Fruit fly (Drosophila melanogaster) whole organism, wandering third instar larva: Measurements from ENCODE around the gene CG18628.

ENCODE experiments used
- Abd-B ChIP-seq: fragments of >200 bp; optimal IDR thresholded peaks from 2 replicates; lab custom pipeline; 2017; ENCODE audit warnings: missing biosample characterization, missing genetic modification characterization
- CG32264 ChIP-seq: fragments of 200-800 bp; sonication (Bioruptor generic); optimal IDR thresholded peaks from 2 replicates; lab custom pipeline; 2016; ENCODE audit warnings: missing biosample characterization, missing genetic modification characterization
- CG9705 ChIP-seq: fragments of 200-800 bp; sonication (Bioruptor generic); optimal IDR thresholded peaks from 2 replicates; lab custom pipeline; 2018; ENCODE audit warnings: missing biosample characterization, mild to moderate bottlenecking, missing genetic modification characterization
- CrebA ChIP-seq: fragments of 200-800 bp; sonication (Bioruptor generic); optimal IDR thresholded peaks from 2 replicates; lab custom pipeline; 2016; ENCODE audit warnings: missing biosample characterization, mild to moderate bottlenecking, missing genetic modification characterization, borderline replicate concordance
- Dif ChIP-seq: fragments of 200-275, 200-300 bp; sonication (Bioruptor generic); optimal IDR thresholded peaks from 2 replicates; lab custom pipeline; 2018; ENCODE audit warnings: missing biosample characterization, missing genetic modification characterization; ENCODE audit not compliant: partially characterized antibody
- GATAd ChIP-seq: sonication (Bioruptor generic); optimal IDR thresholded peaks from 2 replicates; lab custom pipeline; 2016; ENCODE audit warnings: missing biosample characterization, missing genetic modification characterization
- HLH106 ChIP-seq: fragments of 200-800 bp; optimal IDR thresholded peaks from 3 replicates; lab custom pipeline; 2019; ENCODE audit warnings: missing biosample characterization, mild to moderate bottlenecking, missing genetic modification characterization, moderate library complexity
- Hnf4 ChIP-seq: fragments of 200-800 bp; sonication (Bioruptor generic); optimal IDR thresholded peaks from 2 replicates; lab custom pipeline; 2016; ENCODE audit warnings: missing biosample characterization, mild to moderate bottlenecking, missing genetic modification characterization
- Hr83 ChIP-seq: fragments of 200-300 bp; sonication (Bioruptor generic); optimal IDR thresholded peaks from 2 replicates; lab custom pipeline; 2016; ENCODE audit warnings: missing biosample characterization, mild to moderate bottlenecking, missing genetic modification characterization, moderate library complexity; ENCODE audit not compliant: poor library complexity, severe bottlenecking
- Jra ChIP-seq: sonication (Bioruptor generic); optimal IDR thresholded peaks from 2 replicates; lab custom pipeline; 2016; ENCODE audit warnings: missing biosample characterization, missing genetic modification characterization
- Mio ChIP-seq: sonication (Bioruptor generic); optimal IDR thresholded peaks from 2 replicates; lab custom pipeline; 2016; ENCODE audit warnings: missing biosample characterization, missing genetic modification characterization
- Myc ChIP-seq: fragments of >200 bp; optimal IDR thresholded peaks from 2 replicates; lab custom pipeline; 2017
- N ChIP-seq: fragments of >200 bp; optimal IDR thresholded peaks from 2 replicates; lab custom pipeline; 2018; ENCODE audit warnings: missing biosample characterization, missing external identifiers, missing genetic modification characterization
- OdsH ChIP-seq: fragments of 200-800 bp; sonication (Bioruptor generic); optimal IDR thresholded peaks from 2 replicates; lab custom pipeline; 2016; ENCODE audit warnings: missing biosample characterization, mild to moderate bottlenecking, missing genetic modification characterization
- Rel ChIP-seq, 2 experiments: fragments of 200-800 bp; sonication (Bioruptor generic) in 1 of 2; optimal IDR thresholded peaks; 2 replicates in 1 of 2; 3 replicates in 1 of 2; lab custom pipeline; 2016 to 2019; ENCODE audit warnings: mild to moderate bottlenecking in 2 of 2, missing biosample characterization in 2 of 2, missing genetic modification characterization in 2 of 2, moderate library complexity in 1 of 2
- Sp1 ChIP-seq: fragments of 200-800 bp; sonication (Bioruptor generic); optimal IDR thresholded peaks from 3 replicates; lab custom pipeline; 2019; ENCODE audit warnings: missing biosample characterization, mild to moderate bottlenecking, missing genetic modification characterization, moderate library complexity
- Vsx2 ChIP-seq: fragments of 200-300, 225-300 bp; sonication (Bioruptor generic); optimal IDR thresholded peaks from 2 replicates; lab custom pipeline; 2018; ENCODE audit warnings: missing biosample characterization, missing genetic modification characterization; ENCODE audit not compliant: partially characterized antibody
- br ChIP-seq: fragments of 200-800 bp; sonication (Bioruptor generic); optimal IDR thresholded peaks from 2 replicates; lab custom pipeline; 2016; ENCODE audit warnings: missing biosample characterization, missing genetic modification characterization
- brk ChIP-seq: fragments of 200-800 bp; sonication (Bioruptor generic); optimal IDR thresholded peaks from 2 replicates; lab custom pipeline; 2016; ENCODE audit warnings: missing biosample characterization, mild to moderate bottlenecking, missing genetic modification characterization
- dl ChIP-seq, 2 experiments: fragments of 175-275, 200-275 bp in 1 of 2; fragments of 200-275 bp in 1 of 2; sonication (Bioruptor generic); optimal IDR thresholded peaks; lab custom pipeline; 2018; ENCODE audit warnings: mild to moderate bottlenecking in 2 of 2, missing biosample characterization in 2 of 2, missing genetic modification characterization in 2 of 2, moderate library complexity in 2 of 2; ENCODE audit not compliant: partially characterized antibody in 2 of 2, insufficient read depth in 1 of 2
- dmrt93B ChIP-seq: fragments of 200-800 bp; sonication (Bioruptor generic); optimal IDR thresholded peaks from 2 replicates; lab custom pipeline; 2018; ENCODE audit warnings: missing biosample characterization, mild to moderate bottlenecking, missing genetic modification characterization
- dsf ChIP-seq: sonication (Bioruptor generic); optimal IDR thresholded peaks from 2 replicates; lab custom pipeline; 2016; ENCODE audit warnings: missing biosample characterization, missing genetic modification characterization, borderline replicate concordance
- ey ChIP-seq: fragments of 200-800 bp; sonication (Bioruptor generic); optimal IDR thresholded peaks from 2 replicates; lab custom pipeline; 2016; ENCODE audit warnings: missing biosample characterization, missing genetic modification characterization
- foxo ChIP-seq, 2 experiments: fragments of 200-800 bp; sonication (Bioruptor generic); optimal IDR thresholded peaks; 2 replicates in 1 of 2; 3 replicates in 1 of 2; lab custom pipeline; 2016 to 2017; ENCODE audit warnings: missing biosample characterization in 2 of 2, missing genetic modification characterization in 2 of 2
- fru ChIP-seq: fragments of 200-800 bp; sonication (Bioruptor generic); optimal IDR thresholded peaks from 3 replicates; lab custom pipeline; 2016; ENCODE audit warnings: missing biosample characterization, mild to moderate bottlenecking, missing genetic modification characterization
- h ChIP-seq: fragments of 200-800 bp; sonication (Bioruptor generic); optimal IDR thresholded peaks from 3 replicates; lab custom pipeline; 2016; ENCODE audit warnings: missing biosample characterization, mild to moderate bottlenecking, missing genetic modification characterization
- jim ChIP-seq: fragments of 175-275, 200-325 bp; sonication (Bioruptor generic); optimal IDR thresholded peaks from 2 replicates; lab custom pipeline; 2016; ENCODE audit warnings: missing biosample characterization, mild to moderate bottlenecking, missing genetic modification characterization
- lola ChIP-seq: fragments of >200 bp; optimal IDR thresholded peaks from 2 replicates; lab custom pipeline; 2017; ENCODE audit warnings: missing biosample characterization, missing genetic modification characterization
- pan ChIP-seq: fragments of >200 bp; optimal IDR thresholded peaks from 2 replicates; lab custom pipeline; 2017
- psq ChIP-seq: fragments of 200-800 bp; sonication (Bioruptor generic); optimal IDR thresholded peaks from 3 replicates; lab custom pipeline; 2017; ENCODE audit warnings: missing biosample characterization, mild to moderate bottlenecking, missing genetic modification characterization, moderate library complexity
- rgr ChIP-seq: fragments of 200-800 bp; sonication (Bioruptor generic); optimal IDR thresholded peaks from 3 replicates; lab custom pipeline; 2016; ENCODE audit warnings: missing biosample characterization, mild to moderate bottlenecking, missing genetic modification characterization
- sage ChIP-seq: fragments of 200-800 bp; sonication (Bioruptor generic); optimal IDR thresholded peaks from 2 replicates; lab custom pipeline; 2016; ENCODE audit warnings: missing biosample characterization, mild to moderate bottlenecking, missing genetic modification characterization
- sv ChIP-seq: fragments of 200-800 bp; sonication (Bioruptor generic); optimal IDR thresholded peaks from 3 replicates; lab custom pipeline; 2016; ENCODE audit warnings: missing biosample characterization, missing genetic modification characterization
- tai ChIP-seq: sonication (Bioruptor generic); optimal IDR thresholded peaks from 2 replicates; lab custom pipeline; 2016; ENCODE audit warnings: missing biosample characterization, missing genetic modification characterization
- usp ChIP-seq: fragments of >200 bp; optimal IDR thresholded peaks from 2 replicates; lab custom pipeline; 2017; ENCODE audit warnings: missing biosample characterization, missing genetic modification characterization
- woc ChIP-seq: sonication (Bioruptor generic); optimal IDR thresholded peaks from 2 replicates; lab custom pipeline; 2016; ENCODE audit warnings: missing biosample characterization, mild to moderate bottlenecking, missing genetic modification characterization

The CG18628 gene

DNA sequence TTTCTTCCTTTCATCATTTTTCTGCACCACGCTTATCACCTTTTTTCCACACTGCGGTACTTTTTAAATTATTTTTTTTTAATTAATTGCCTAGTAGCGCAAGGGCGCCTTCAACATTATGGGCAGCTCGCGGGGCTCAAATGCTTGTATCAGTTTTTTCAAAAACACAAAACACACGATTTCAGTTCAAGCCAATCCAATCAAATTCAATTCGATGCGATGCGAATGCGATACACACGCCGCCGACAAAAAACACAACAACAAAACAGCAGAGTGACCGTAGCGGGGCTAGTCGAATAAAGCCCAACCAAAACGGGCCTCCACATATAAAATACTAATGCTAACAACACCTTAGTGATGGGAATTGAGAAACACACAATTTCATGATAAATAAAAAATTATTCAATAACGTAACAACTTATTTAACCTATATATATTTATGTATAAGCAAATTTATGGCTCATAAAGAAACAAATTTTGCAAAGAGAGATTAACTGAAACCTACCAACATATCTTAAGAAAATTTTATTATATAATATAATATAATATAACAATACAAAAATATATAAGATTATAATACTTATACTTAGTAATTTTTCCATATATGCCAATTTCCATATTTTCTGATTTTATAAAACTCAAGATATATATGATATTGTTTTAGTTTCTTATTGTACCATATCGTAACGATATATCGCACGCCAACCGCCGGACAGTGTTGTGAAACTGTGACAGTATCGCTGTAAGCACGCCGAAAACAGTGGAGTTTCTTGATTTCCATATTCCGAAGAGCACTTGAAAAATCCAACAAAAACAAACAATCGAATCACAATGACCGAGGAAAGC is 21.4 kb downstream of the CG18628 start, which contains the start of the genes CG32066 and CG8003 (continued):
- TF ChIP-seq dl (GFP tag; optimal IDR thresholded peaks at IDR 0.05; lab: Kevin White, UChicago; ENCODE audit: insufficient read depth in 1 of 2, partially characterized antibody in 2 of 2) (no peak), CG32264 (GFP tag; lab: Kevin White, UChicago) (no peak), GATAd (no peak), HLH106 (tag; lab: Kevin White, UChicago) (peak; percentile 64), psq (GFP tag; lab: Kevin White, UChicago) (no peak), Myc (lab: Kevin White, UChicago) (peak; percentile 5), lola (GFP tag; lab: Kevin White, UChicago) (no peak), dmrt93B (GFP tag; lab: Kevin White, UChicago) (no peak), usp (GFP tag; lab: Kevin White, UChicago) (no peak), OdsH (GFP tag; lab: Kevin White, UChicago) (no peak), CG9705 (GFP tag; lab: Kevin White, UChicago) (no peak), Dif (GFP tag; lab: Kevin White, UChicago) (no peak), Hr83 (GFP tag; lab: Kevin White, UChicago) (peak; percentile 33), rgr (GFP tag; lab: Kevin White, UChicago) (peak; percentile 30), br (GFP tag; lab: Kevin White, UChicago) (peak; percentile 61), foxo (GFP tag; optimal IDR thresholded peaks at IDR 0.05; lab: Kevin White, UChicago) (peak in 1 of 2 experiments; percentile 24), sage (peak; percentile 20)

DNA sequence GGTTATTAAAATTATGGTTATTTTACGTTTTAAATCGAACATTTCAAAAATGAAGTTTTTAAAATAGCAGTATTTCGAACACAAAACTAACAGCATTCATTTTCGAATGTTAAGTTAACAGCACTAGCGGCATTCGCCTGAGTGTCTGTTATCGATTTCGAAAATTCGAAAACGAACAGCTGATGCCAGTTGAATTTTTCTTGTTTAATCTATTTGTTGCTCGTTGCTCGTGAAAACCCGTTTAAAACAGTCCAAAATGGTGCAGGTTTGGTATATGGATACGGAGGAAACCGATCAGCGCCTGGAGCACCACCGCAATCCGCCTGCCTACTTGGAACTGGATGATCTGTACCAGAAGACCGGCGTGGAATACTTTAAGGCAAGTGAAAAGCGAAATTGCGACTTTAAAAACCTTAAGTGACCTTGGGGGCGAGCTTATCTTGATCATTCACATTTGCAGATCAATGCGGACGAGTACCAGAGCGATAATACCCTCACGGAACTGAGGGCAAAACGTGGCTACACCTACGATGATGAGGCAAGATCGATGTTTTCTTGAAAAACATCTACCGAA is 23.7 kb downstream of the CG18628 start, which contains the start of gene Adi1:
Gene Adi1, plus strand, starts transcription at position 187 of the 574 bp plus-strand sequence.
- TF ChIP-seq dsf (GFP tag; lab: Kevin White, UChicago): no peak
- no peak for TF ChIP-seq ey (GFP tag; lab: Kevin White, UChicago)
- no peak for TF ChIP-seq CG9705 (GFP tag; lab: Kevin White, UChicago)
- TF ChIP-seq sage: no peak
- TF ChIP-seq foxo (GFP tag; optimal IDR thresholded peaks at IDR 0.05; lab: Kevin White, UChicago): peak in 1 of 2 experiments; percentile 24
- no peak for TF ChIP-seq HLH106 (tag; lab: Kevin White, UChicago)
- TF ChIP-seq brk (GFP tag; lab: Kevin White, UChicago): peak; percentile 23
- TF ChIP-seq Rel (GFP tag; optimal IDR thresholded peaks at IDR 0.05; lab: Kevin White, UChicago): no peak
- TF ChIP-seq Rel (tag; optimal IDR thresholded peaks at IDR 0.05; lab: Kevin White, UChicago): peak; percentile 7
- no peak for TF ChIP-seq tai

DNA sequence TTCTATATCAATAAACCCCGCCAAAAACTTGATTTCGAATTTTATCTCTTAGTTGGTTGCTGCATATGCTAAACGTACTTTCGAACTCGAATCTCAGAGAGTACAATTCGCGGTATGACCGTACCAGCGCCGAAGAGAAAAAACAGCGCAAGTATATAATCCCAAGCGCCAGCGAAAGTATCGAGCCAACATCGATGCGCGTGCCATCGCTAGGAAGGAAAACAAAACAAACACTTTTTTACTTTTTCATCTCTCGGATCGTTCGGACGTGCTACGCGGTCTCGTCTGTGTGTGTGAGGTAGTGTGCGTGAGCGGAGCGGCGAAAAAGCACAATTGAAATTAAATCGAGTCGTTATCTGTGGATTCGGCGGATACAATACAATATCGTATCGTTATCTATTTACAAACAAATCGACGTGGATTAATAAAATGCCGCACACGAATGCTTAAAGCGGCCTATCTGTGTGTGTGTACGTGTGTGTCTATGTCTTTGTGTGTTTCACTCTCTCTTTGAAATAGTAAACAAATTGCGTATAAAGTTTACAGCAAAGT is 25.0 kb downstream of the CG18628 start, which contains the start of gene simj:
Gene simj, plus strand, starts transcription at position 229 of the 552 bp plus-strand sequence.
- peak; percentile 41 for TF ChIP-seq psq (GFP tag; lab: Kevin White, UChicago)
- peak; percentile 68 for TF ChIP-seq Sp1 (GFP tag; lab: Kevin White, UChicago)
- TF ChIP-seq woc (GFP tag; lab: Kevin White, UChicago): peak; percentile 51
- TF ChIP-seq br (GFP tag; lab: Kevin White, UChicago): peak; percentile 62
- TF ChIP-seq foxo (GFP tag; optimal IDR thresholded peaks at IDR 0.05; lab: Kevin White, UChicago): peak in 1 of 2 experiments; percentile 51
- TF ChIP-seq OdsH (GFP tag; lab: Kevin White, UChicago): peak; percentile 53
- TF ChIP-seq brk (GFP tag; lab: Kevin White, UChicago): peak; percentile 77
- peak; percentile 7 for TF ChIP-seq ey (GFP tag; lab: Kevin White, UChicago)
- TF ChIP-seq dsf (GFP tag; lab: Kevin White, UChicago): no peak
- peak; percentile 25 for TF ChIP-seq Dif (GFP tag; lab: Kevin White, UChicago)
- peak; percentile 31 for TF ChIP-seq HLH106 (tag; lab: Kevin White, UChicago)
- TF ChIP-seq CrebA: peak; percentile 54
- peak; percentile 59 for TF ChIP-seq fru (GFP tag; lab: Kevin White, UChicago)
- peak; percentile 65 for TF ChIP-seq Myc (lab: Kevin White, UChicago)
- TF ChIP-seq h: peak; percentile 81
- no peak for TF ChIP-seq Vsx2 (GFP tag; lab: Kevin White, UChicago)
- peak; percentile 48 for TF ChIP-seq sv (GFP tag; lab: Kevin White, UChicago)
- peak; percentile 34 for TF ChIP-seq N (GFP tag; lab: Kevin White, UChicago)
- TF ChIP-seq rgr (GFP tag; lab: Kevin White, UChicago): peak; percentile 61
- no peak for TF ChIP-seq usp (GFP tag; lab: Kevin White, UChicago)
- peak; percentile 93 for TF ChIP-seq Hr83 (GFP tag; lab: Kevin White, UChicago)
- TF ChIP-seq Abd-B (GFP tag; lab: Kevin White, UChicago): no peak
- peak; percentile 49 for TF ChIP-seq jim (GFP tag; lab: Kevin White, UChicago)
- TF ChIP-seq dmrt93B (GFP tag; lab: Kevin White, UChicago): no peak
- TF ChIP-seq Mio (GFP tag; lab: Kevin White, UChicago): no peak
- peak; percentile 8 for TF ChIP-seq tai
- peak; percentile 74 for TF ChIP-seq Jra (GFP tag; lab: Kevin White, UChicago)
- TF ChIP-seq Rel (GFP tag; optimal IDR thresholded peaks at IDR 0.05; lab: Kevin White, UChicago): no peak
- TF ChIP-seq Rel (tag; optimal IDR thresholded peaks at IDR 0.05; lab: Kevin White, UChicago): peak; percentile 82
- TF ChIP-seq Hnf4 (GFP tag; lab: Kevin White, UChicago): peak; percentile 60
- no peak for TF ChIP-seq pan (lab: Kevin White, UChicago)
